Worm (Caenorhabditis elegans): Measurements from ENCODE around the gene F47B8.5.

- TF ChIP-seq ets-4 (tag; optimal IDR thresholded peaks at IDR 0.05) (no peak), pqm-1 (tag; optimal IDR thresholded peaks at IDR 0.05) (no peak), F13H6.1 (tag; optimal IDR thresholded peaks at IDR 0.05) (no peak)
Observed at ce11 chrV:14282222-14282709, 45.4 kb downstream of the F47B8.5 start, which contains the start of the genes srt-74 and F40G12.9.
